Worm (Caenorhabditis elegans) whole organism, L1 larva: ENCODE measurements around the gene aat-2.

Source experiments
- aly-2 ChIP-seq: fragments of 150-350 bp; optimal IDR thresholded peaks from 2 replicates; lab custom pipeline; 2014; ENCODE audit warnings: missing biosample characterization, missing genetic modification characterization
- ceh-90 ChIP-seq: sonication (generic microtip); optimal IDR thresholded peaks from 2 replicates; lab custom pipeline; 2016; ENCODE audit warnings: missing genetic modification characterization, missing compliant biosample characterization
- fos-1 ChIP-seq: fragments of 150-350 bp; optimal IDR thresholded peaks from 2 replicates; lab custom pipeline; 2014; ENCODE audit warnings: missing biosample characterization, missing genetic modification characterization
- grh-1 ChIP-seq: fragments of 200-800 bp; sonication (Bioruptor generic); IDR thresholded peaks from 2 replicates; pipeline ENCODE4 v1.3.6; 2022; ENCODE audit warnings: missing genetic modification reagents, missing genetic modification characterization, missing compliant biosample characterization
- lsy-2 ChIP-seq, 2 experiments: fragments of 150-350 bp; optimal IDR thresholded peaks; 2 replicates each; lab custom pipeline; 2014; ENCODE audit warnings: missing biosample characterization in 2 of 2, missing genetic modification characterization in 2 of 2
- nhr-237 ChIP-seq: fragments of 150-350 bp; optimal IDR thresholded peaks from 2 replicates; lab custom pipeline; 2014; ENCODE audit warnings: missing biosample characterization, missing genetic modification characterization
- nhr-76 ChIP-seq: sonication (generic microtip); optimal IDR thresholded peaks from 2 replicates; lab custom pipeline; 2017; ENCODE audit warnings: missing biosample characterization, missing genetic modification characterization
- pqm-1 ChIP-seq: sonication (generic microtip); optimal IDR thresholded peaks from 3 replicates; lab custom pipeline; 2017; ENCODE audit warnings: missing biosample characterization, missing genetic modification characterization
- skn-1 ChIP-seq: fragments of 150-350 bp; optimal IDR thresholded peaks from 2 replicates; lab custom pipeline; 2014; ENCODE audit warnings: missing biosample characterization, missing genetic modification characterization
- sox-4 ChIP-seq: sonication (generic microtip); optimal IDR thresholded peaks from 2 replicates; lab custom pipeline; 2016; ENCODE audit warnings: missing genetic modification characterization, missing compliant biosample characterization
- ztf-4 ChIP-seq: fragments of 150-350 bp; optimal IDR thresholded peaks from 2 replicates; lab custom pipeline; 2014; ENCODE audit warnings: missing biosample characterization, missing genetic modification characterization

ce11 chrV:9202710-9203109 lies 43.5 kb downstream of the aat-2 start, which contains the start of gene asp-2:
- TF ChIP-seq aly-2 (no peak), ceh-90 (tag; lab: Kevin White, UChicago) (no peak), pqm-1 (no peak), nhr-237 (tag; lab: Kevin White, UChicago) (no peak), fos-1 (tag; lab: Kevin White, UChicago) (no peak), ztf-4 (tag; lab: Kevin White, UChicago) (no peak), skn-1 (tag; lab: Kevin White, UChicago) (no peak), lsy-2 (tag; optimal IDR thresholded peaks at IDR 0.05; lab: Kevin White, UChicago) (no peak), grh-1 (GFP tag; lab: Robert Waterston, UW) (no peak), nhr-76 (tag; lab: Kevin White, UChicago) (no peak), sox-4 (tag; lab: Kevin White, UChicago) (no peak)
